Fruit fly (Drosophila melanogaster) whole organism, embryonic: ENCODE measurements around the gene CG44006.

Experiments used
- CG2202 ChIP-seq: fragments of 200-800 bp; sonication (Bioruptor generic); optimal IDR thresholded peaks from 2 replicates; lab custom pipeline; 2018; ENCODE audit warnings: missing biosample characterization, mild to moderate bottlenecking, missing genetic modification characterization
- CG2712 ChIP-seq: fragments of 200-800 bp; optimal IDR thresholded peaks from 3 replicates; lab custom pipeline; 2019; ENCODE audit warnings: missing biosample characterization, mild to moderate bottlenecking, missing genetic modification characterization, moderate library complexity
- CG3281 ChIP-seq: fragments of 200-800 bp; sonication (Bioruptor generic); optimal IDR thresholded peaks from 3 replicates; lab custom pipeline; 2017; ENCODE audit warnings: missing biosample characterization, mild to moderate bottlenecking, missing genetic modification characterization
- CG3995 ChIP-seq: fragments of 200-800 bp; sonication (Bioruptor generic); optimal IDR thresholded peaks from 3 replicates; lab custom pipeline; 2016; ENCODE audit warnings: missing biosample characterization, missing genetic modification characterization
- CG7271 ChIP-seq: fragments of 200-800 bp; sonication (Bioruptor generic); optimal IDR thresholded peaks from 2 replicates; lab custom pipeline; 2018; ENCODE audit warnings: missing biosample characterization, mild to moderate bottlenecking, missing genetic modification characterization, moderate library complexity
- Chrac-16 ChIP-seq: fragments of 200-800 bp; sonication (Bioruptor generic); optimal IDR thresholded peaks from 3 replicates; lab custom pipeline; 2016; ENCODE audit warnings: missing biosample characterization, missing genetic modification characterization
- Dll ChIP-seq: fragments of 200-800 bp; sonication (Bioruptor generic); IDR thresholded peaks from 4 replicates; pipeline ENCODE4 v1.3.6; 2022; ENCODE audit warnings: missing biosample characterization, missing genetic modification characterization; ENCODE audit not compliant: partially characterized antibody
- Sox102F ChIP-seq: fragments of 200-800 bp; sonication (Bioruptor generic); optimal IDR thresholded peaks from 2 replicates; lab custom pipeline; 2018; ENCODE audit warnings: missing biosample characterization, mild to moderate bottlenecking, missing genetic modification characterization, moderate library complexity
- dpn ChIP-seq, 2 experiments: fragments of 200-800 bp; sonication (Bioruptor generic); optimal IDR thresholded peaks; 3 replicates each; lab custom pipeline; 2016; ENCODE audit warnings: missing biosample characterization in 2 of 2, missing genetic modification characterization in 2 of 2
- ftz-f1 ChIP-seq: fragments of 200-800 bp; sonication (Bioruptor generic); optimal IDR thresholded peaks from 2 replicates; lab custom pipeline; 2016; ENCODE audit warnings: missing biosample characterization, missing genetic modification characterization
- gsb ChIP-seq: fragments of 200-800 bp; sonication (Bioruptor generic); IDR thresholded peaks from 2 replicates; pipeline ENCODE4 v1.3.6; 2022; ENCODE audit warnings: missing biosample characterization, missing genetic modification characterization
- stc ChIP-seq: fragments of 200-800 bp; sonication (Bioruptor generic); IDR thresholded peaks from 2 replicates; pipeline ENCODE4 v1.3.6; 2022; ENCODE audit warnings: missing biosample characterization, missing genetic modification characterization

dm6 chr3L:18086754-18087685, 17.1 kb upstream of the CG44006 start, which contains the start of gene CG34253:
- TF ChIP-seq CG3995 (GFP tag; lab: Kevin White, UChicago) (no peak), CG3281 (GFP tag; lab: Kevin White, UChicago) (no peak), ftz-f1 (no peak), Dll (GFP tag; lab: Robert Waterston, UW) (no peak), Sox102F (GFP tag; lab: Kevin White, UChicago) (no peak), CG2712 (tag; lab: Kevin White, UChicago) (no peak), Chrac-16 (GFP tag; lab: Kevin White, UChicago) (no peak), CG7271 (tag; lab: Kevin White, UChicago) (no peak), CG2202 (tag; lab: Kevin White, UChicago) (no peak), dpn (GFP tag; optimal IDR thresholded peaks at IDR 0.05; lab: Kevin White, UChicago) (no peak), gsb (GFP tag; lab: Robert Waterston, UW) (no peak), stc (GFP tag; lab: Robert Waterston, UW) (no peak)
